Worm (Caenorhabditis elegans) whole organism, L4/young adult: ENCODE measurements around the gene gly-9.

Experiments used
- W03F9.2 ChIP-seq: fragments of 150-350 bp; optimal IDR thresholded peaks from 2 replicates; lab custom pipeline; 2014; ENCODE audit warnings: missing biosample characterization, missing genetic modification characterization
- dao-5 ChIP-seq: sonication (generic microtip); optimal IDR thresholded peaks from 2 replicates; lab custom pipeline; 2016; ENCODE audit warnings: missing genotype, missing genetic modification characterization, moderate library complexity, missing compliant biosample characterization
- him-1 ChIP-seq: sonication (generic microtip); optimal IDR thresholded peaks from 2 replicates; lab custom pipeline; 2016; ENCODE audit warnings: missing genotype, missing genetic modification reagents, missing genetic modification characterization, missing compliant biosample characterization

The gly-9 gene

ce11 chrIII:11290554-11290953, at the start of gene gly-9, which contains the start of the genes mib-1 and smc-3:
Gene gly-9, minus strand, starts transcription at chrIII:11290580.
Gene mib-1, minus strand, starts transcription at chrIII:11290676.
Gene smc-3, plus strand, starts transcription at chrIII:11290904.
- TF ChIP-seq him-1 (tag; lab: Kevin White, UChicago), result peak; percentile 39
- TF ChIP-seq dao-5 (tag; lab: Kevin White, UChicago), result no peak
- TF ChIP-seq W03F9.2 (tag; lab: Kevin White, UChicago), result peak; percentile 39

- no peak for TF ChIP-seq dao-5 (tag; lab: Kevin White, UChicago)
- no peak for TF ChIP-seq W03F9.2 (tag; lab: Kevin White, UChicago)
- TF ChIP-seq him-1 (tag; lab: Kevin White, UChicago), result no peak
Measured at ce11 chrIII:11337627-11338026, 47.2 kb upstream of the gly-9 start.

ce11 chrIII:11336072-11336471, 45.7 kb upstream of the gly-9 start:
- TF ChIP-seq dao-5 (tag; lab: Kevin White, UChicago) (no peak), him-1 (tag; lab: Kevin White, UChicago) (peak; percentile 23)

- peak; percentile 20 for TF ChIP-seq him-1 (tag; lab: Kevin White, UChicago)
- TF ChIP-seq W03F9.2 (tag; lab: Kevin White, UChicago), result no peak
- no peak for TF ChIP-seq dao-5 (tag; lab: Kevin White, UChicago)
Measured at ce11 chrIII:11334346-11334745, 44.0 kb upstream of the gly-9 start.

ce11 chrIII:11333032-11333732, 42.8 kb upstream of the gly-9 start, which contains the start of gene T28D6.5:
Gene T28D6.5, plus strand, starts transcription at chrIII:11333682.
- no peak for TF ChIP-seq him-1 (tag; lab: Kevin White, UChicago)
- TF ChIP-seq W03F9.2 (tag; lab: Kevin White, UChicago), result no peak
- no peak for TF ChIP-seq dao-5 (tag; lab: Kevin White, UChicago)

- TF ChIP-seq him-1 (tag; lab: Kevin White, UChicago) (no peak), W03F9.2 (tag; lab: Kevin White, UChicago) (no peak), dao-5 (tag; lab: Kevin White, UChicago) (no peak)
Measured at ce11 chrIII:11332306-11332705, 41.9 kb upstream of the gly-9 start.

- TF ChIP-seq dao-5 (tag; lab: Kevin White, UChicago) (no peak), him-1 (tag; lab: Kevin White, UChicago) (no peak), W03F9.2 (tag; lab: Kevin White, UChicago) (no peak)
Measured at ce11 chrIII:11324093-11324492, 33.7 kb upstream of the gly-9 start.

ce11 chrIII:11318131-11318530, 27.8 kb upstream of the gly-9 start, which contains the start of gene teg-1:
Gene teg-1, minus strand, starts transcription at chrIII:11318231.
- TF ChIP-seq dao-5 (tag; lab: Kevin White, UChicago), result no peak
- no peak for TF ChIP-seq him-1 (tag; lab: Kevin White, UChicago)
- no peak for TF ChIP-seq W03F9.2 (tag; lab: Kevin White, UChicago)

ce11 chrIII:11317164-11317620, 26.8 kb upstream of the gly-9 start, which contains the start of gene mcm-10:
Gene mcm-10, plus strand, starts transcription at chrIII:11317570.
- no peak for TF ChIP-seq dao-5 (tag; lab: Kevin White, UChicago)
- peak; percentile 31 for TF ChIP-seq him-1 (tag; lab: Kevin White, UChicago)
- peak; percentile 59 for TF ChIP-seq W03F9.2 (tag; lab: Kevin White, UChicago)

ce11 chrIII:11311466-11311865, 21.1 kb upstream of the gly-9 start, which contains the start of gene rab-35:
Gene rab-35, minus strand, starts transcription at chrIII:11311566.
- TF ChIP-seq dao-5 (tag; lab: Kevin White, UChicago) (no peak), him-1 (tag; lab: Kevin White, UChicago) (no peak), W03F9.2 (tag; lab: Kevin White, UChicago) (no peak)

- TF ChIP-seq W03F9.2 (tag; lab: Kevin White, UChicago) (no peak), dao-5 (tag; lab: Kevin White, UChicago) (no peak), him-1 (tag; lab: Kevin White, UChicago) (no peak)
Measured at ce11 chrIII:11289876-11290275, 504 bp downstream of the gly-9 start.

- no peak for TF ChIP-seq W03F9.2 (tag; lab: Kevin White, UChicago)
- TF ChIP-seq dao-5 (tag; lab: Kevin White, UChicago), result no peak
- TF ChIP-seq him-1 (tag; lab: Kevin White, UChicago), result no peak
Measured at ce11 chrIII:11288295-11288694, 2.1 kb downstream of the gly-9 start.

- TF ChIP-seq him-1 (tag; lab: Kevin White, UChicago) (no peak), W03F9.2 (tag; lab: Kevin White, UChicago) (no peak)
Measured at ce11 chrIII:11287340-11287739, 3.0 kb downstream of the gly-9 start.

ce11 chrIII:11286069-11286468, 4.3 kb downstream of the gly-9 start:
- TF ChIP-seq W03F9.2 (tag; lab: Kevin White, UChicago) (no peak), dao-5 (tag; lab: Kevin White, UChicago) (no peak), him-1 (tag; lab: Kevin White, UChicago) (no peak)
